Fruit fly (Drosophila melanogaster) Kc167 (cell line): Measurements from ENCODE around the gene CG12206.

Source experiments
- Sin3A ChIP-seq: fragments of >200 bp; optimal IDR thresholded peaks from 2 replicates; lab custom pipeline; 2018; ENCODE audit warnings: missing external identifiers
- h ChIP-seq: fragments of >200 bp; optimal IDR thresholded peaks from 3 replicates; lab custom pipeline; 2018; ENCODE audit warnings: missing external identifiers
- insv ChIP-seq: fragments of >200 bp; optimal IDR thresholded peaks from 3 replicates; lab custom pipeline; 2018; ENCODE audit warnings: missing external identifiers
- psq ChIP-seq: fragments of >200 bp; optimal IDR thresholded peaks from 2 replicates; lab custom pipeline; 2017; ENCODE audit warnings: missing external identifiers

dm6 chrX:3448893-3449394 is 25.4 kb downstream of the CG12206 start, which contains the start of gene CG12535:
- TF ChIP-seq psq (lab: Kevin White, UChicago) = no peak
- TF ChIP-seq insv (lab: Kevin White, UChicago) = no peak
- no peak for TF ChIP-seq Sin3A (lab: Kevin White, UChicago)
- TF ChIP-seq h (lab: Kevin White, UChicago) = no peak
